Worm (Caenorhabditis elegans) whole organism, L3 larva: ENCODE data around the gene C14B4.2.

Experiments
- R02D3.7 ChIP-seq: fragments of 150-350 bp; optimal IDR thresholded peaks from 2 replicates; lab custom pipeline; 2014; ENCODE audit warnings: missing biosample characterization, missing genetic modification characterization
- ZK546.5 ChIP-seq: sonication (generic microtip); optimal IDR thresholded peaks from 2 replicates; lab custom pipeline; 2017; ENCODE audit warnings: missing biosample characterization, missing genetic modification characterization
- aly-2 ChIP-seq: fragments of 150-350 bp; optimal IDR thresholded peaks from 2 replicates; lab custom pipeline; 2014; ENCODE audit warnings: missing biosample characterization, missing genetic modification characterization
- ama-1 ChIP-seq: fragments of 150-350 bp; optimal IDR thresholded peaks from 2 replicates; lab custom pipeline; 2018
- ceh-16 ChIP-seq: sonication (generic microtip); optimal IDR thresholded peaks from 2 replicates; lab custom pipeline; 2017; ENCODE audit warnings: missing biosample characterization, missing genetic modification characterization
- ceh-28 ChIP-seq: fragments of 150-350 bp; optimal IDR thresholded peaks from 2 replicates; lab custom pipeline; 2014; ENCODE audit warnings: missing biosample characterization, missing genetic modification reagents, missing genetic modification characterization
- ceh-82 ChIP-seq: fragments of 150-350 bp; optimal IDR thresholded peaks from 2 replicates; lab custom pipeline; 2014; ENCODE audit warnings: missing biosample characterization, missing genetic modification characterization
- ceh-9 ChIP-seq: sonication (generic microtip); optimal IDR thresholded peaks from 2 replicates; lab custom pipeline; 2018; ENCODE audit warnings: missing biosample characterization, missing genetic modification characterization
- egl-27 ChIP-seq: sonication (generic microtip); optimal IDR thresholded peaks from 4 replicates; lab custom pipeline; 2017; ENCODE audit warnings: missing biosample characterization, missing genetic modification reagents, missing genetic modification characterization
- egl-5 ChIP-seq: fragments of 150-350 bp; optimal IDR thresholded peaks from 2 replicates; lab custom pipeline; 2017; ENCODE audit warnings: missing biosample characterization, missing genetic modification reagents, missing genetic modification characterization, inconsistent platforms
- elt-1 ChIP-seq: fragments of 150-350 bp; optimal IDR thresholded peaks from 2 replicates; lab custom pipeline; 2014; ENCODE audit warnings: missing biosample characterization, missing genetic modification characterization
- elt-2 ChIP-seq: sonication (generic microtip); optimal IDR thresholded peaks from 2 replicates; lab custom pipeline; 2016; ENCODE audit warnings: missing genetic modification reagents, mild to moderate bottlenecking, missing genetic modification characterization, missing compliant biosample characterization
- fkh-10 ChIP-seq: sonication (generic microtip); optimal IDR thresholded peaks from 2 replicates; lab custom pipeline; 2017; ENCODE audit warnings: missing biosample characterization, missing genetic modification reagents, missing genetic modification characterization
- fkh-2 ChIP-seq: fragments of 150-350 bp; optimal IDR thresholded peaks from 2 replicates; lab custom pipeline; 2014; ENCODE audit warnings: missing biosample characterization, missing genetic modification reagents, missing genetic modification characterization
- fos-1 ChIP-seq: fragments of 150-350 bp; optimal IDR thresholded peaks from 2 replicates; lab custom pipeline; 2014; ENCODE audit warnings: missing biosample characterization, missing genetic modification characterization
- hmg-11 ChIP-seq: sonication (generic microtip); optimal IDR thresholded peaks from 2 replicates; lab custom pipeline; 2016; ENCODE audit warnings: missing genetic modification characterization, missing compliant biosample characterization
- jun-1 ChIP-seq: fragments of 150-350 bp; optimal IDR thresholded peaks from 2 replicates; lab custom pipeline; 2014; ENCODE audit warnings: missing biosample characterization, missing genetic modification reagents, missing genetic modification characterization
- mdl-1 ChIP-seq: fragments of 150-350 bp; optimal IDR thresholded peaks from 2 replicates; lab custom pipeline; 2014; ENCODE audit warnings: missing biosample characterization, missing genetic modification characterization
- nfya-1 ChIP-seq: sonication (generic microtip); optimal IDR thresholded peaks from 2 replicates; lab custom pipeline; 2017; ENCODE audit warnings: missing genetic modification characterization, mild to moderate bottlenecking, missing compliant biosample characterization, antibody characterized with exemption, moderate library complexity; ENCODE audit not compliant: insufficient read depth
- nhr-11 ChIP-seq: fragments of 150-350 bp; optimal IDR thresholded peaks from 2 replicates; lab custom pipeline; 2014; ENCODE audit warnings: missing biosample characterization, missing genetic modification characterization
- nhr-12 ChIP-seq: fragments of 150-350 bp; optimal IDR thresholded peaks from 2 replicates; lab custom pipeline; 2014; ENCODE audit warnings: missing biosample characterization, missing genetic modification characterization
- nhr-237 ChIP-seq: fragments of 150-350 bp; optimal IDR thresholded peaks from 2 replicates; lab custom pipeline; 2014; ENCODE audit warnings: missing biosample characterization, missing genetic modification characterization
- nhr-28 ChIP-seq: fragments of 150-350 bp; optimal IDR thresholded peaks from 2 replicates; lab custom pipeline; 2014; ENCODE audit warnings: missing biosample characterization, missing genetic modification characterization
- nhr-43 ChIP-seq: sonication (generic microtip); optimal IDR thresholded peaks from 2 replicates; lab custom pipeline; 2016; ENCODE audit warnings: mild to moderate bottlenecking, missing genetic modification characterization, missing compliant biosample characterization; ENCODE audit not compliant: poor library complexity, severe bottlenecking
- nhr-67 ChIP-seq: fragments of 150-350 bp; optimal IDR thresholded peaks from 2 replicates; lab custom pipeline; 2014; ENCODE audit warnings: missing biosample characterization, missing genetic modification characterization
- nhr-76 ChIP-seq: fragments of 150-350 bp; sonication (generic microtip); optimal IDR thresholded peaks from 5 replicates; lab custom pipeline; 2014; ENCODE audit warnings: missing biosample characterization, missing genetic modification characterization
- nhr-77 ChIP-seq: fragments of 150-350 bp; optimal IDR thresholded peaks from 2 replicates; lab custom pipeline; 2014; ENCODE audit warnings: missing biosample characterization, missing genetic modification characterization
- pqm-1 ChIP-seq: fragments of 150-350 bp; optimal IDR thresholded peaks from 2 replicates; lab custom pipeline; 2017; ENCODE audit warnings: missing biosample characterization, missing genetic modification characterization, inconsistent platforms
- skn-1 ChIP-seq: fragments of 150-350 bp; optimal IDR thresholded peaks from 2 replicates; lab custom pipeline; 2014; ENCODE audit warnings: missing biosample characterization, missing genetic modification characterization
- snpc-4 ChIP-seq: fragments of 150-350 bp; optimal IDR thresholded peaks from 2 replicates; lab custom pipeline; 2014; ENCODE audit warnings: missing biosample characterization, missing genetic modification characterization
- tbx-2 ChIP-seq: sonication (generic microtip); optimal IDR thresholded peaks from 2 replicates; lab custom pipeline; 2016; ENCODE audit warnings: mild to moderate bottlenecking, missing genetic modification characterization, missing compliant biosample characterization
- unc-39 ChIP-seq: sonication (generic microtip); optimal IDR thresholded peaks from 4 replicates; lab custom pipeline; 2017; ENCODE audit warnings: missing biosample characterization, missing genetic modification characterization
- unc-62 ChIP-seq: fragments of 150-350 bp; sonication (generic microtip); optimal IDR thresholded peaks from 4 replicates; lab custom pipeline; 2014; ENCODE audit warnings: missing biosample characterization, missing genetic modification reagents, missing genetic modification characterization
- zag-1 ChIP-seq: fragments of 150-350 bp; optimal IDR thresholded peaks from 2 replicates; lab custom pipeline; 2014; ENCODE audit warnings: missing biosample characterization, missing genetic modification characterization
- ztf-4 ChIP-seq: fragments of 150-350 bp; optimal IDR thresholded peaks from 2 replicates; lab custom pipeline; 2014; ENCODE audit warnings: missing biosample characterization, missing genetic modification characterization

The C14B4.2 gene

ce11 chrV:19351944-19352343 is 10.5 kb downstream of the C14B4.2 start:
- TF ChIP-seq nhr-67, result no peak
- no peak for TF ChIP-seq nhr-12 (tag; lab: Kevin White, UChicago)
- TF ChIP-seq zag-1 (tag; lab: Kevin White, UChicago), result no peak
- no peak for TF ChIP-seq elt-2 (tag; lab: Kevin White, UChicago)
- no peak for TF ChIP-seq jun-1 (tag; lab: Kevin White, UChicago)
- no peak for TF ChIP-seq fkh-2
- TF ChIP-seq nhr-237 (tag; lab: Kevin White, UChicago), result no peak
- TF ChIP-seq ceh-82 (tag; lab: Kevin White, UChicago), result no peak
- TF ChIP-seq egl-5 (tag; lab: Kevin White, UChicago), result no peak
- TF ChIP-seq ceh-16, result no peak
- no peak for TF ChIP-seq hmg-11 (tag; lab: Kevin White, UChicago)
- TF ChIP-seq nfya-1 (tag; lab: Kevin White, UChicago), result no peak
- no peak for TF ChIP-seq ceh-9 (tag; lab: Kevin White, UChicago)
- no peak for TF ChIP-seq aly-2 (tag; lab: Kevin White, UChicago)
- TF ChIP-seq nhr-76 (tag; lab: Kevin White, UChicago), result no peak

- no peak for TF ChIP-seq nfya-1 (tag; lab: Kevin White, UChicago)
- TF ChIP-seq ceh-28 (tag; lab: Kevin White, UChicago), result peak; percentile 20
- no peak for TF ChIP-seq elt-1 (tag; lab: Kevin White, UChicago)
Observed at ce11 chrV:19337333-19337732, 25.1 kb downstream of the C14B4.2 start.

- TF ChIP-seq ceh-28 (tag; lab: Kevin White, UChicago), result no peak
- TF ChIP-seq nhr-28 (tag; lab: Kevin White, UChicago), result no peak
- no peak for TF ChIP-seq aly-2 (tag; lab: Kevin White, UChicago)
- no peak for TF ChIP-seq elt-2 (tag; lab: Kevin White, UChicago)
- no peak for TF ChIP-seq fos-1 (tag; lab: Kevin White, UChicago)
- no peak for TF ChIP-seq nhr-43
- TF ChIP-seq mdl-1 (tag; lab: Kevin White, UChicago), result no peak
- TF ChIP-seq hmg-11 (tag; lab: Kevin White, UChicago), result no peak
- TF ChIP-seq tbx-2 (tag; lab: Kevin White, UChicago), result no peak
- no peak for TF ChIP-seq egl-27 (tag; lab: Kevin White, UChicago)
- TF ChIP-seq unc-62 (GFP tag; lab: Kevin White, UChicago), result no peak
- no peak for TF ChIP-seq R02D3.7 (tag; lab: Kevin White, UChicago)
- no peak for TF ChIP-seq fkh-10 (GFP tag; lab: Kevin White, UChicago)
- TF ChIP-seq skn-1 (tag; lab: Kevin White, UChicago), result no peak
- TF ChIP-seq unc-39 (tag; lab: Kevin White, UChicago), result no peak
- no peak for TF ChIP-seq ceh-9 (tag; lab: Kevin White, UChicago)
- no peak for TF ChIP-seq snpc-4 (tag; lab: Kevin White, UChicago)
- TF ChIP-seq nhr-77 (tag; lab: Kevin White, UChicago), result no peak
Observed at ce11 chrV:19329263-19329662, 33.2 kb downstream of the C14B4.2 start, which contains the start of gene fbxb-65. fbxb-65 (plus strand) TSS chrV:19329563.

ce11 chrV:19325436-19325835 is 37.0 kb downstream of the C14B4.2 start:
- TF ChIP-seq skn-1 (tag; lab: Kevin White, UChicago) (no peak), pqm-1 (tag; lab: Kevin White, UChicago) (no peak), aly-2 (tag; lab: Kevin White, UChicago) (no peak), nhr-11 (tag; lab: Kevin White, UChicago) (no peak), jun-1 (tag; lab: Kevin White, UChicago) (no peak), ama-1 (no peak), tbx-2 (tag; lab: Kevin White, UChicago) (no peak), ztf-4 (tag; lab: Kevin White, UChicago) (no peak), ZK546.5 (tag; lab: Kevin White, UChicago) (no peak)

ce11 chrV:19322387-19322786 is 40.1 kb downstream of the C14B4.2 start, which contains the start of gene C43D7.4:
C43D7.4 (minus strand) TSS chrV:19322487.
- TF ChIP-seq ceh-28 (tag; lab: Kevin White, UChicago) (no peak), unc-62 (GFP tag; lab: Kevin White, UChicago) (no peak), fos-1 (tag; lab: Kevin White, UChicago) (no peak), nhr-11 (tag; lab: Kevin White, UChicago) (no peak), ztf-4 (tag; lab: Kevin White, UChicago) (no peak)
